Fruit fly (Drosophila melanogaster) whole organism, embryonic: Measurements from ENCODE around the gene CrebB.
A peak's percentile ranks its signal among the peaks of the same experiment; 100 is the strongest.

Source experiments
- Awh ChIP-seq: fragments of 200-800 bp; sonication (Bioruptor generic); IDR thresholded peaks from 2 replicates; pipeline ENCODE4, ENCODE4 v1.3.6; 2022; ENCODE audit warnings: missing biosample characterization, missing genetic modification characterization
- Bdp1 ChIP-seq: fragments of 200-800 bp; sonication (Bioruptor generic); optimal IDR thresholded peaks from 3 replicates; lab custom pipeline; 2016; ENCODE audit warnings: missing biosample characterization, missing genetic modification characterization
- CG11247 ChIP-seq: fragments of 200-800 bp; sonication (Bioruptor generic); IDR thresholded peaks from 2 replicates; pipeline ENCODE4 v1.3.6; 2022; ENCODE audit warnings: missing biosample characterization, missing genetic modification characterization
- CG12391 ChIP-seq: fragments of 200-800 bp; sonication (Bioruptor generic); optimal IDR thresholded peaks from 3 replicates; lab custom pipeline; 2018; ENCODE audit warnings: missing biosample characterization, mild to moderate bottlenecking, missing genetic modification characterization, moderate library complexity
- CG12769 ChIP-seq: fragments of 200-800 bp; sonication (Bioruptor generic); optimal IDR thresholded peaks from 2 replicates; lab custom pipeline; 2019; ENCODE audit warnings: missing biosample characterization, mild to moderate bottlenecking, missing genetic modification characterization, moderate library complexity
- CG13296 ChIP-seq: fragments of 200-800 bp; sonication (Bioruptor generic); optimal IDR thresholded peaks from 3 replicates; lab custom pipeline; 2018; ENCODE audit warnings: missing biosample characterization, mild to moderate bottlenecking, missing genetic modification characterization
- CG14050 ChIP-seq: fragments of 200-800 bp; sonication (Bioruptor generic); IDR thresholded peaks from 3 replicates; pipeline ENCODE4 v1.3.6; 2022; ENCODE audit warnings: missing biosample characterization, missing genetic modification characterization
- CG15011 ChIP-seq: fragments of 200-800 bp; sonication (Bioruptor generic); optimal IDR thresholded peaks from 3 replicates; lab custom pipeline; 2018; ENCODE audit warnings: missing biosample characterization, mild to moderate bottlenecking, missing genetic modification characterization
- CG18262 ChIP-seq: fragments of 200-800 bp; optimal IDR thresholded peaks from 3 replicates; lab custom pipeline; 2019; ENCODE audit warnings: missing biosample characterization, mild to moderate bottlenecking, missing genetic modification characterization, moderate library complexity
- CG18476 ChIP-seq: fragments of 200-800 bp; sonication (Bioruptor generic); optimal IDR thresholded peaks from 2 replicates; lab custom pipeline; 2016; ENCODE audit warnings: missing biosample characterization, mild to moderate bottlenecking, missing genetic modification characterization
- CG2116 ChIP-seq: fragments of 200-800 bp; sonication (Bioruptor generic); optimal IDR thresholded peaks from 3 replicates; lab custom pipeline; 2018; ENCODE audit warnings: missing biosample characterization, mild to moderate bottlenecking, missing genetic modification characterization
- CG2199 ChIP-seq: fragments of 200-800 bp; sonication (Bioruptor generic); IDR thresholded peaks from 3 replicates; pipeline ENCODE4 v1.3.6; 2022; ENCODE audit warnings: missing biosample characterization, missing genetic modification characterization
- CG3163 ChIP-seq: fragments of 200-800 bp; sonication (Bioruptor generic); optimal IDR thresholded peaks from 3 replicates; lab custom pipeline; 2016; ENCODE audit warnings: missing biosample characterization, missing genetic modification characterization
- CG3838 ChIP-seq: fragments of 200-800 bp; sonication (Bioruptor generic); optimal IDR thresholded peaks from 3 replicates; lab custom pipeline; 2016; ENCODE audit warnings: missing biosample characterization, missing genetic modification characterization
- CG4404 ChIP-seq: fragments of 200-800 bp; sonication (Bioruptor generic); IDR thresholded peaks from 2 replicates; pipeline ENCODE4 v1.3.6; 2022; ENCODE audit warnings: missing biosample characterization, missing genetic modification characterization
- CG6272 ChIP-seq: fragments of 200-800 bp; sonication (Bioruptor generic); IDR thresholded peaks from 2 replicates; pipeline ENCODE4 v1.3.6; 2022; ENCODE audit warnings: missing biosample characterization, missing genetic modification characterization
- CG7839 ChIP-seq: fragments of 200-800 bp; sonication (Bioruptor generic); optimal IDR thresholded peaks from 3 replicates; lab custom pipeline; 2018; ENCODE audit warnings: missing biosample characterization, mild to moderate bottlenecking, missing genetic modification characterization, moderate library complexity
- CG9797 ChIP-seq: fragments of 200-800 bp; sonication (Bioruptor generic); optimal IDR thresholded peaks from 3 replicates; lab custom pipeline; 2018; ENCODE audit warnings: missing biosample characterization, mild to moderate bottlenecking, missing genetic modification characterization
- CG9817 ChIP-seq: fragments of 200-800 bp; sonication (Bioruptor generic); optimal IDR thresholded peaks from 2 replicates; lab custom pipeline; 2018; ENCODE audit warnings: missing biosample characterization, mild to moderate bottlenecking, missing genetic modification characterization, moderate library complexity
- D19B ChIP-seq: fragments of 200-800 bp; sonication (Bioruptor generic); optimal IDR thresholded peaks from 2 replicates; lab custom pipeline; 2017; ENCODE audit warnings: missing biosample characterization, mild to moderate bottlenecking, missing genetic modification characterization
- Hr51 ChIP-seq, 2 experiments: fragments of 200-800 bp; sonication (Bioruptor generic); optimal IDR thresholded peaks; 2 replicates in 1 of 2; 3 replicates in 1 of 2; lab custom pipeline; 2016 to 2018; ENCODE audit warnings: missing biosample characterization in 2 of 2, missing genetic modification characterization in 2 of 2, mild to moderate bottlenecking in 1 of 2, moderate library complexity in 1 of 2
- Hr78 ChIP-seq, 2 experiments: fragments of 200-800 bp in 1 of 2; fragments of >200 bp in 1 of 2; sonication (Bioruptor generic) in 1 of 2; optimal IDR thresholded peaks; 2 replicates each; lab custom pipeline; 2017 to 2019; ENCODE audit warnings: missing biosample characterization in 2 of 2, missing genetic modification characterization in 2 of 2, mild to moderate bottlenecking in 1 of 2, moderate library complexity in 1 of 2
- Kr ChIP-seq: fragments of 200-800 bp; sonication (Bioruptor generic); optimal IDR thresholded peaks from 2 replicates; lab custom pipeline; 2017; ENCODE audit warnings: missing biosample characterization, mild to moderate bottlenecking, missing genetic modification characterization
- Lhr ChIP-seq: fragments of 200-800 bp; sonication (Bioruptor generic); optimal IDR thresholded peaks from 3 replicates; lab custom pipeline; 2017; ENCODE audit warnings: mild to moderate bottlenecking, missing biosample characterization, missing genetic modification reagents, missing genetic modification characterization
- Mrtf ChIP-seq: fragments of 200-800 bp; sonication (Bioruptor generic); IDR thresholded peaks from 3 replicates; pipeline ENCODE4 v1.3.6; 2022; ENCODE audit warnings: missing biosample characterization, missing genetic modification characterization
- Oaz ChIP-seq: fragments of 200-800 bp; sonication (Bioruptor generic); IDR thresholded peaks from 2 replicates; pipeline ENCODE4 v1.3.6; 2022; ENCODE audit warnings: missing biosample characterization, missing genetic modification characterization
- Side ChIP-seq: fragments of 200-800 bp; sonication (Bioruptor generic); optimal IDR thresholded peaks from 2 replicates; lab custom pipeline; 2016; ENCODE audit warnings: missing biosample characterization, missing genetic modification characterization
- Six4 ChIP-seq: fragments of 200-800 bp; sonication (Bioruptor generic); optimal IDR thresholded peaks from 2 replicates; lab custom pipeline; 2016; ENCODE audit warnings: missing biosample characterization, missing genetic modification characterization
- ase ChIP-seq: fragments of 200-800 bp; sonication (Bioruptor generic); IDR thresholded peaks from 3 replicates; pipeline ENCODE4 v1.3.6; 2022; ENCODE audit warnings: missing biosample characterization, missing genetic modification characterization
- ash1 ChIP-seq: fragments of 200-800 bp; sonication (Bioruptor generic); optimal IDR thresholded peaks from 2 replicates; lab custom pipeline; 2018; ENCODE audit warnings: missing biosample characterization, mild to moderate bottlenecking, missing genetic modification characterization
- dimm ChIP-seq: fragments of 200-800 bp; sonication (Bioruptor generic); IDR thresholded peaks from 2 replicates; pipeline ENCODE4 v1.3.6; 2022; ENCODE audit warnings: missing biosample characterization, missing genetic modification characterization
- fd96Cb ChIP-seq: fragments of 200-800 bp; sonication (Bioruptor generic); optimal IDR thresholded peaks from 2 replicates; lab custom pipeline; 2018; ENCODE audit warnings: missing biosample characterization, mild to moderate bottlenecking, missing genetic modification characterization, moderate library complexity
- ftz-f1 ChIP-seq: fragments of 200-800 bp; sonication (Bioruptor generic); optimal IDR thresholded peaks from 2 replicates; lab custom pipeline; 2016; ENCODE audit warnings: missing biosample characterization, missing genetic modification characterization
- gcm2 ChIP-seq: fragments of 200-800 bp; sonication (Bioruptor generic); optimal IDR thresholded peaks from 2 replicates; lab custom pipeline; 2016; ENCODE audit warnings: missing biosample characterization, missing genetic modification characterization
- gem ChIP-seq: fragments of 200-800 bp; sonication (Bioruptor generic); optimal IDR thresholded peaks from 2 replicates; lab custom pipeline; 2019; ENCODE audit warnings: missing biosample characterization, mild to moderate bottlenecking, missing genetic modification characterization, moderate library complexity
- gro ChIP-seq: fragments of 200-800 bp; sonication (Bioruptor generic); optimal IDR thresholded peaks from 2 replicates; lab custom pipeline; 2016; ENCODE audit warnings: missing biosample characterization, missing genetic modification characterization
- jigr1 ChIP-seq: fragments of 200-800 bp; sonication (Bioruptor generic); IDR thresholded peaks from 3 replicates; pipeline ENCODE4 v1.3.6; 2022; ENCODE audit warnings: missing biosample characterization, missing genetic modification characterization
- ken ChIP-seq: fragments of 200-800 bp; sonication (Bioruptor generic); IDR thresholded peaks from 3 replicates; pipeline ENCODE4 v1.3.6; 2022; ENCODE audit warnings: missing biosample characterization, missing genetic modification characterization
- klu ChIP-seq: fragments of 200-800 bp; sonication (Bioruptor generic); IDR thresholded peaks from 2 replicates; pipeline ENCODE4 v1.3.6; 2022; ENCODE audit warnings: missing biosample characterization, missing genetic modification characterization
- mirr ChIP-seq: fragments of 200-800 bp; sonication (Bioruptor generic); optimal IDR thresholded peaks from 3 replicates; lab custom pipeline; 2018; ENCODE audit warnings: missing biosample characterization, mild to moderate bottlenecking, missing genetic modification characterization
- p53 ChIP-seq: fragments of 200-800 bp; sonication (Bioruptor generic); optimal IDR thresholded peaks from 2 replicates; lab custom pipeline; 2016; ENCODE audit warnings: missing biosample characterization, missing genetic modification characterization
- pb ChIP-seq: fragments of 200-800 bp; sonication (Bioruptor generic); optimal IDR thresholded peaks from 3 replicates; lab custom pipeline; 2016; ENCODE audit warnings: missing biosample characterization, missing genetic modification characterization
- row ChIP-seq: fragments of 200-800 bp; sonication (Bioruptor generic); IDR thresholded peaks from 3 replicates; pipeline ENCODE4 v1.3.6; 2022; ENCODE audit warnings: missing biosample characterization, missing genetic modification characterization
- sqz ChIP-seq: fragments of 200-800 bp; sonication (Bioruptor generic); optimal IDR thresholded peaks from 3 replicates; lab custom pipeline; 2018; ENCODE audit warnings: missing biosample characterization, mild to moderate bottlenecking, missing genetic modification characterization
- sr ChIP-seq: fragments of 200-800 bp; sonication (Bioruptor generic); IDR thresholded peaks from 3 replicates; pipeline ENCODE4 v1.3.6; 2022; ENCODE audit warnings: missing biosample characterization, missing genetic modification characterization
- tio ChIP-seq: fragments of 200-800 bp; sonication (Bioruptor generic); optimal IDR thresholded peaks from 2 replicates; lab custom pipeline; 2017; ENCODE audit warnings: missing biosample characterization, missing genetic modification characterization, inconsistent platforms
- tll ChIP-seq, 2 experiments: fragments of 200-800 bp in 1 of 2; fragments of >200 bp in 1 of 2; sonication (Bioruptor generic) in 1 of 2; optimal IDR thresholded peaks; 2 replicates each; lab custom pipeline; 2017 to 2019; ENCODE audit warnings: missing biosample characterization in 2 of 2, missing genetic modification characterization in 2 of 2, mild to moderate bottlenecking in 1 of 2, moderate library complexity in 1 of 2
- unpg ChIP-seq: fragments of 200-800 bp; sonication (Bioruptor generic); optimal IDR thresholded peaks from 3 replicates; lab custom pipeline; 2018; ENCODE audit warnings: missing biosample characterization, mild to moderate bottlenecking, missing genetic modification characterization, moderate library complexity
- vnd ChIP-seq: fragments of 200-800 bp; sonication (Bioruptor generic); IDR thresholded peaks from 3 replicates; pipeline ENCODE4 v1.3.6; 2022; ENCODE audit warnings: missing biosample characterization, missing genetic modification characterization; ENCODE audit not compliant: partially characterized antibody
- wor ChIP-seq: fragments of 200-800 bp; sonication (Bioruptor generic); IDR thresholded peaks from 2 replicates; pipeline ENCODE4 v1.3.6; 2022; ENCODE audit warnings: missing biosample characterization, missing genetic modification characterization

The CrebB gene

dm6 chrX:18405567-18406059 is 39.5 kb downstream of the CrebB start (continued):
- TF ChIP-seq dimm (GFP tag; lab: Robert Waterston, UW) (no peak), gro (GFP tag; lab: Kevin White, UChicago) (peak; percentile 35), ase (GFP tag; lab: Robert Waterston, UW) (0 out of 3 replicates have a peak, but pooled peaks have one; percentile 48), klu (GFP tag; lab: Robert Waterston, UW) (no peak; the same call in 1 of the 2 replicates), D19B (GFP tag; lab: Kevin White, UChicago) (peak; percentile 25), Awh (GFP tag; lab: Robert Waterston, UW) (0 out of 2 replicates have a peak, but pooled peaks have one; percentile 44), Bdp1 (GFP tag; lab: Kevin White, UChicago) (no peak), unpg (GFP tag; lab: Kevin White, UChicago) (peak; percentile 81), CG2116 (no peak), tio (peak; percentile 88), p53 (GFP tag; lab: Kevin White, UChicago) (no peak), vnd (GFP tag; lab: Robert Waterston, UW) (no peak), Side (GFP tag; lab: Kevin White, UChicago) (no peak), CG12769 (tag; lab: Kevin White, UChicago) (peak; percentile 44), CG7839 (peak; percentile 83), CG4404 (GFP tag; lab: Robert Waterston, UW) (0 out of 2 replicates have a peak, but pooled peaks have one; percentile 32), CG9817 (tag; lab: Kevin White, UChicago) (peak; percentile 41), Lhr (GFP tag; lab: Kevin White, UChicago) (peak; percentile 14), gcm2 (peak; percentile 25), CG15011 (GFP tag; lab: Kevin White, UChicago) (peak; percentile 44), fd96Cb (peak; percentile 81), gem (tag; lab: Kevin White, UChicago) (peak; percentile 87), CG13296 (peak; percentile 21), Oaz (GFP tag; lab: Robert Waterston, UW) (0 out of 2 replicates have a peak, but pooled peaks have one; percentile 20), CG6272 (GFP tag; lab: Robert Waterston, UW) (0 out of 2 replicates have a peak, but pooled peaks have one; percentile 24), CG18262 (peak; percentile 81), tll (GFP tag; optimal IDR thresholded peaks at IDR 0.05; lab: Kevin White, UChicago) (no peak), Mrtf (GFP tag; lab: Robert Waterston, UW) (0 out of 3 replicates have a peak, but pooled peaks have one; percentile 21), ken (no peak; the same call in 2 of the 3 replicates), wor (GFP tag; lab: Robert Waterston, UW) (peak; percentile 57), CG2199 (GFP tag; lab: Robert Waterston, UW) (no peak), pb (no peak), CG3163 (no peak), CG9797 (no peak), CG12391 (tag; lab: Kevin White, UChicago) (peak; percentile 82), Hr51 (GFP tag; optimal IDR thresholded peaks at IDR 0.05; lab: Kevin White, UChicago) (peak in 1 of 2 experiments; percentile 85), jigr1 (no peak)

dm6 chrX:18406593-18407393 is 40.6 kb downstream of the CrebB start:
- TF ChIP-seq CG11247 (GFP tag; lab: Robert Waterston, UW) (no peak), row (GFP tag; lab: Robert Waterston, UW) (peak; percentile 65), sr (0 out of 3 replicates have a peak, but pooled peaks have one; percentile 21), ftz-f1 (GFP tag; lab: Kevin White, UChicago) (peak; percentile 3), CG3838 (no peak), sqz (GFP tag; lab: Kevin White, UChicago) (no peak), Six4 (GFP tag; lab: Kevin White, UChicago) (no peak), D19B (GFP tag; lab: Kevin White, UChicago) (peak; percentile 93), CG18476 (GFP tag; lab: Kevin White, UChicago) (no peak), mirr (GFP tag; lab: Kevin White, UChicago) (peak; percentile 71), CG14050 (no peak), Kr (GFP tag; lab: Kevin White, UChicago) (no peak), ash1 (no peak), Hr78 (GFP tag; optimal IDR thresholded peaks at IDR 0.05; lab: Kevin White, UChicago) (no peak)
